Fruit fly (Drosophila melanogaster): ENCODE measurements around the gene CG5194.
A peak's percentile ranks its signal among the peaks of the same experiment; 100 is the strongest.

Gene CG5194

dm6 chr3L:8968437-8968836 lies 41.2 kb downstream of the CG5194 start, which contains the start of gene CG5026 (continued):
- TF ChIP-seq Dip3 (GFP tag; optimal IDR thresholded peaks at IDR 0.05) (no peak), CG14965 (GFP tag; optimal IDR thresholded peaks at IDR 0.05; ENCODE audit: borderline replicate concordance) (no peak), HLHmδ (GFP tag; optimal IDR thresholded peaks at IDR 0.05) (no peak), zfh1 (GFP tag; IDR thresholded peaks at IDR 0.05) (no peak), chif (GFP tag; optimal IDR thresholded peaks at IDR 0.05) (no peak), CG6854 (GFP tag; optimal IDR thresholded peaks at IDR 0.05) (no peak), CG8281 (tag; optimal IDR thresholded peaks at IDR 0.05) (no peak), MTF-1 (GFP tag; optimal IDR thresholded peaks at IDR 0.05; ENCODE audit: borderline replicate concordance) (no peak), dati (GFP tag; IDR thresholded peaks at IDR 0.05) (no peak), fd96Cb (tag; optimal IDR thresholded peaks at IDR 0.05) (no peak), Poxn (GFP tag; IDR thresholded peaks at IDR 0.05) (no peak), CG14667 (GFP tag; IDR thresholded peaks at IDR 0.05) (no peak), shn (GFP tag; optimal IDR thresholded peaks at IDR 0.05) (no peak), bsh (GFP tag; optimal IDR thresholded peaks at IDR 0.05) (no peak), gcm2 (GFP tag; optimal IDR thresholded peaks at IDR 0.05) (no peak), da (GFP tag; optimal IDR thresholded peaks at IDR 0.05) (no peak), CG14441 (GFP tag; IDR thresholded peaks at IDR 0.05) (no peak), sr (GFP tag; IDR thresholded peaks at IDR 0.05) (no peak), lbe (GFP tag; optimal IDR thresholded peaks at IDR 0.05) (no peak), zen2 (GFP tag; IDR thresholded peaks at IDR 0.05; ENCODE audit: partially characterized antibody) (no peak), CG1529 (GFP tag; optimal IDR thresholded peaks at IDR 0.05) (no peak), CG17612 (GFP tag; IDR thresholded peaks at IDR 0.05) (no peak), CG2120 (GFP tag; optimal IDR thresholded peaks at IDR 0.05) (no peak), CG13894 (tag; optimal IDR thresholded peaks at IDR 0.05) (no peak), CG9797 (GFP tag; optimal IDR thresholded peaks at IDR 0.05) (peak; percentile 54), cwo (GFP tag; optimal IDR thresholded peaks at IDR 0.05) (no peak), emc (GFP tag; optimal IDR thresholded peaks at IDR 0.05) (no peak), klu (GFP tag; IDR thresholded peaks at IDR 0.05) (no peak), lilli (GFP tag; optimal IDR thresholded peaks at IDR 0.05) (no peak), CG7839 (tag; optimal IDR thresholded peaks at IDR 0.05) (no peak), CG11456 (GFP tag; IDR thresholded peaks at IDR 0.05) (no peak), CG10979 (tag; optimal IDR thresholded peaks at IDR 0.05) (no peak), CG7786 (GFP tag; optimal IDR thresholded peaks at IDR 0.05) (no peak), CG11398 (GFP tag; optimal IDR thresholded peaks at IDR 0.05) (peak; percentile 6), CG16779 (GFP tag; IDR thresholded peaks at IDR 0.05) (no peak), NK7.1 (GFP tag; optimal IDR thresholded peaks at IDR 0.05) (no peak), esg (GFP tag; conservative IDR thresholded peaks at IDR 0.05) (no peak), al (GFP tag; IDR thresholded peaks at IDR 0.05) (no peak), CG17802 (tag; optimal IDR thresholded peaks at IDR 0.05) (no peak), Doc3 (GFP tag; IDR thresholded peaks at IDR 0.05; ENCODE audit: partially characterized antibody) (no peak), CG1603 (tag; optimal IDR thresholded peaks at IDR 0.05) (no peak), CG12071 (GFP tag; optimal IDR thresholded peaks at IDR 0.05) (no peak), otp (GFP tag; IDR thresholded peaks at IDR 0.05) (no peak), ab (GFP tag; optimal IDR thresholded peaks at IDR 0.05) (no peak), br (optimal IDR thresholded peaks at IDR 0.05) (no peak), CG10321 (GFP tag; IDR thresholded peaks at IDR 0.05) (no peak), ro (GFP tag; IDR thresholded peaks at IDR 0.05) (no peak), Atf3 (GFP tag; optimal IDR thresholded peaks at IDR 0.05) (no peak), CG9215 (GFP tag; IDR thresholded peaks at IDR 0.05) (no peak), CG10274 (GFP tag; optimal IDR thresholded peaks at IDR 0.05) (peak; percentile 15), fru (optimal IDR thresholded peaks at IDR 0.05) (no peak), p53 (GFP tag; optimal IDR thresholded peaks at IDR 0.05) (no peak), CG14860 (GFP tag; IDR thresholded peaks at IDR 0.05; ENCODE audit: partially characterized antibody) (no peak)

All from whole organism, embryonic.